Worm (Caenorhabditis elegans): ENCODE measurements around the gene R11G10.4.

The R11G10.4 gene

ce11 chrV:13511618-13512017 lies 5.2 kb downstream of the R11G10.4 start, which contains the start of gene avr-15:
TSS of gene avr-15 (minus strand) at chrV:13511718.
- TF ChIP-seq fos-1 (tag; optimal IDR thresholded peaks at IDR 0.05): no peak
- no peak for TF ChIP-seq unc-62 (GFP tag; optimal IDR thresholded peaks at IDR 0.05)
- TF ChIP-seq efl-1 (optimal IDR thresholded peaks at IDR 0.05): no peak
- TF ChIP-seq efl-1 (GFP tag; optimal IDR thresholded peaks at IDR 0.05 in 1 of 2): no peak
- TF ChIP-seq nhr-77 (tag; optimal IDR thresholded peaks at IDR 0.05): no peak
- TF ChIP-seq dsc-1 (tag; optimal IDR thresholded peaks at IDR 0.05): no peak
- no peak for TF ChIP-seq lsy-2 (tag; optimal IDR thresholded peaks at IDR 0.05)
- TF ChIP-seq nhr-90 (tag; optimal IDR thresholded peaks at IDR 0.05; ENCODE audit: poor library complexity): no peak
- no peak for TF ChIP-seq alr-1 (tag; optimal IDR thresholded peaks at IDR 0.05; ENCODE audit: borderline replicate concordance)
- no peak for TF ChIP-seq nhr-19 (GFP tag; conservative IDR thresholded peaks at IDR 0.05)
- TF ChIP-seq hpl-2 (GFP tag; optimal IDR thresholded peaks at IDR 0.05): no peak
- no peak for TF ChIP-seq hlh-17 (GFP tag; optimal IDR thresholded peaks at IDR 0.05; ENCODE audit: borderline replicate concordance)
- no peak for TF ChIP-seq mep-1 (tag; optimal IDR thresholded peaks at IDR 0.05)
- no peak for TF ChIP-seq irx-1 (tag; optimal IDR thresholded peaks at IDR 0.05)
- no peak for TF ChIP-seq xbp-1 (tag; optimal IDR thresholded peaks at IDR 0.05)
- TF ChIP-seq C16A3.4 (tag; optimal IDR thresholded peaks at IDR 0.05): no peak
- TF ChIP-seq tbx-2 (tag; optimal IDR thresholded peaks at IDR 0.05): no peak
- no peak for TF ChIP-seq snpc-4 (tag; optimal IDR thresholded peaks at IDR 0.05)
- no peak for TF ChIP-seq lin-39 (tag; optimal IDR thresholded peaks at IDR 0.05)
- TF ChIP-seq egl-27 (tag; optimal IDR thresholded peaks at IDR 0.05): no peak

- TF ChIP-seq Y116A8C.19 (tag; optimal IDR thresholded peaks at IDR 0.05; ENCODE audit: borderline replicate concordance): no peak
- TF ChIP-seq sup-37 (GFP tag; optimal IDR thresholded peaks at IDR 0.05): no peak
- no peak for TF ChIP-seq ceh-88 (GFP tag; IDR thresholded peaks at IDR 0.05)
- TF ChIP-seq nhr-237 (tag; optimal IDR thresholded peaks at IDR 0.05): no peak
- no peak for TF ChIP-seq nhr-90 (tag; optimal IDR thresholded peaks at IDR 0.05; ENCODE audit: poor library complexity)
- no peak for TF ChIP-seq hpl-2 (GFP tag; optimal IDR thresholded peaks at IDR 0.05)
- TF ChIP-seq jun-1 (tag; optimal IDR thresholded peaks at IDR 0.05): no peak
- no peak for TF ChIP-seq skn-1 (tag; optimal IDR thresholded peaks at IDR 0.05)
- no peak for TF ChIP-seq nhr-76 (tag; optimal IDR thresholded peaks at IDR 0.05)
- TF ChIP-seq snu-23 (GFP tag; optimal IDR thresholded peaks at IDR 0.05): no peak
- TF ChIP-seq ces-1 (GFP tag; optimal IDR thresholded peaks at IDR 0.05): no peak
- no peak for TF ChIP-seq lin-15B (tag; optimal IDR thresholded peaks at IDR 0.05)
- TF ChIP-seq fkh-8 (tag; optimal IDR thresholded peaks at IDR 0.05): no peak
- no peak for TF ChIP-seq nhr-85 (tag)
- TF ChIP-seq tbx-2 (tag; optimal IDR thresholded peaks at IDR 0.05): no peak
- no peak for TF ChIP-seq pag-3 (tag; optimal IDR thresholded peaks at IDR 0.05; ENCODE audit: borderline replicate concordance, insufficient read depth)
- TF ChIP-seq tlp-1 (tag; optimal IDR thresholded peaks at IDR 0.05): no peak
- TF ChIP-seq mep-1 (tag; optimal IDR thresholded peaks at IDR 0.05): no peak
- TF ChIP-seq nhr-11 (tag; optimal IDR thresholded peaks at IDR 0.05): no peak
These were observed 6.1 kb downstream of the R11G10.4 start for ce11 chrV:13512515-13512914.

ce11 chrV:13515115-13515514 lies 8.7 kb downstream of the R11G10.4 start, which contains the start of gene semi-1:
TSS of gene semi-1 (minus strand) at chrV:13515215.
- TF ChIP-seq fkh-8 (tag; optimal IDR thresholded peaks at IDR 0.05): no peak
- no peak for TF ChIP-seq isw-1 (GFP tag; IDR thresholded peaks at IDR 0.05)
- TF ChIP-seq C34B4.2 (tag; optimal IDR thresholded peaks at IDR 0.05): no peak

- TF ChIP-seq jun-1 (tag; optimal IDR thresholded peaks at IDR 0.05) (no peak), nhr-20 (tag; optimal IDR thresholded peaks at IDR 0.05) (no peak), egl-27 (tag; optimal IDR thresholded peaks at IDR 0.05) (no peak), lir-3 (tag; optimal IDR thresholded peaks at IDR 0.05; ENCODE audit: poor library complexity) (no peak), blmp-1 (tag; optimal IDR thresholded peaks at IDR 0.05) (no peak), ets-5 (GFP tag; IDR thresholded peaks at IDR 0.05) (no peak), nhr-11 (tag; optimal IDR thresholded peaks at IDR 0.05) (no peak), elt-2 (tag; optimal IDR thresholded peaks at IDR 0.05) (no peak), lin-39 (tag; optimal IDR thresholded peaks at IDR 0.05) (no peak), sup-37 (GFP tag; optimal IDR thresholded peaks at IDR 0.05) (no peak), hpl-2 (GFP tag; optimal IDR thresholded peaks at IDR 0.05) (no peak), lsy-2 (tag; optimal IDR thresholded peaks at IDR 0.05) (no peak)
These were observed 16.8 kb downstream of the R11G10.4 start, which contains the start of gene R11G10.3 for ce11 chrV:13523194-13523593. TSS of gene R11G10.3 (plus strand) at chrV:13523494.
